Fruit fly (Drosophila melanogaster): Measurements from ENCODE around the gene ssx.
A peak's percentile ranks its signal among the peaks of the same experiment; 100 is the strongest.

ssx gene

dm6 chrX:1380350-1381060 is 10.1 kb downstream of the ssx start, which contains the start of the genes CG3719 and CG32813 (continued):
- TF ChIP-seq MESR4 (GFP tag; optimal IDR thresholded peaks at IDR 0.05) = no peak
- peak; percentile 72 to 74 for TF ChIP-seq Trl (optimal IDR thresholded peaks at IDR 0.05)
- TF ChIP-seq Trl (GFP tag; optimal IDR thresholded peaks at IDR 0.05) = peak; percentile 10
- TF ChIP-seq CG9609 (GFP tag; optimal IDR thresholded peaks at IDR 0.05) = peak; percentile 23
- no peak for TF ChIP-seq CG33557 (GFP tag; optimal IDR thresholded peaks at IDR 0.05)
- TF ChIP-seq Pdp1 (GFP tag; optimal IDR thresholded peaks at IDR 0.05) = peak; percentile 15 to 19
- no peak for TF ChIP-seq tap (tag; optimal IDR thresholded peaks at IDR 0.05)
- no peak for TF ChIP-seq hth (optimal IDR thresholded peaks at IDR 0.05)
- TF ChIP-seq CG7556 (GFP tag; optimal IDR thresholded peaks at IDR 0.05) = peak; percentile 30
- TF ChIP-seq CG2120 (GFP tag; optimal IDR thresholded peaks at IDR 0.05) = peak; percentile 72
- peak; percentile 23 to 44 for TF ChIP-seq dpn (GFP tag; optimal IDR thresholded peaks at IDR 0.05)
- peak; percentile 32 for TF ChIP-seq YL-1 (GFP tag; optimal IDR thresholded peaks at IDR 0.05)
- peak; percentile 30 for TF ChIP-seq CG33213 (GFP tag; optimal IDR thresholded peaks at IDR 0.05)
- TF ChIP-seq HmgZ (tag; optimal IDR thresholded peaks at IDR 0.05) = peak; percentile 68
- TF ChIP-seq Xbp1 (GFP tag; optimal IDR thresholded peaks at IDR 0.05) = peak; percentile 49
- peak; percentile 32 for TF ChIP-seq CHES-1-like (GFP tag; optimal IDR thresholded peaks at IDR 0.05)
- TF ChIP-seq vvl (GFP tag; IDR thresholded peaks at IDR 0.05) = 0 out of 2 replicates have a peak, but pooled peaks have one; percentile 23
- TF ChIP-seq CG10267 (tag; optimal IDR thresholded peaks at IDR 0.05) = peak; percentile 92
- 0 out of 2 replicates have a peak, but pooled peaks have one; percentile 8 for TF ChIP-seq E2f1 (GFP tag; IDR thresholded peaks at IDR 0.05)
- peak; percentile 36 for TF ChIP-seq Antp (GFP tag; optimal IDR thresholded peaks at IDR 0.05)
- TF ChIP-seq CG1603 (tag; optimal IDR thresholded peaks at IDR 0.05) = peak; percentile 72
- peak; percentile 49 for TF ChIP-seq CG7786 (GFP tag; optimal IDR thresholded peaks at IDR 0.05)
- TF ChIP-seq row (GFP tag; IDR thresholded peaks at IDR 0.05) = peak; percentile 53
- peak; percentile 60 for TF ChIP-seq stwl (tag; optimal IDR thresholded peaks at IDR 0.05)
- no peak for TF ChIP-seq CG3407 (GFP tag; optimal IDR thresholded peaks at IDR 0.05)
- TF ChIP-seq CG17829 (tag; optimal IDR thresholded peaks at IDR 0.05) = peak; percentile 22
- peak; percentile 29; the same call in 1 of the 2 replicates for TF ChIP-seq inv (GFP tag; IDR thresholded peaks at IDR 0.05; ENCODE audit: partially characterized antibody)
- TF ChIP-seq amos (GFP tag; IDR thresholded peaks at IDR 0.05; ENCODE audit: partially characterized antibody) = peak; percentile 38; the same call in 1 of the 2 replicates
- peak; percentile 18 for TF ChIP-seq grau (tag; optimal IDR thresholded peaks at IDR 0.05)
- no peak for TF ChIP-seq CG8388 (GFP tag; optimal IDR thresholded peaks at IDR 0.05)
- TF ChIP-seq jumu (GFP tag; optimal IDR thresholded peaks at IDR 0.05) = peak; percentile 61
- TF ChIP-seq Myb (GFP tag; optimal IDR thresholded peaks at IDR 0.05) = peak; percentile 64
- TF ChIP-seq Drgx (GFP tag; IDR thresholded peaks at IDR 0.05) = 0 out of 2 replicates have a peak, but pooled peaks have one; percentile 8
- peak; percentile 4 for TF ChIP-seq CG15696 (tag; optimal IDR thresholded peaks at IDR 0.05)
- no peak for TF ChIP-seq sim (GFP tag; IDR thresholded peaks at IDR 0.05)
- TF ChIP-seq CG15514 (GFP tag; optimal IDR thresholded peaks at IDR 0.05) = peak; percentile 97
- peak; percentile 41; the same call in 1 of the 2 replicates for TF ChIP-seq Dref (GFP tag; IDR thresholded peaks at IDR 0.05)
- peak; percentile 51 for TF ChIP-seq zfh2 (GFP tag; optimal IDR thresholded peaks at IDR 0.05)
- peak; percentile 31; the same call in 1 of the 2 replicates for TF ChIP-seq Xrp1 (GFP tag; IDR thresholded peaks at IDR 0.05)
- TF ChIP-seq Meics (GFP tag; optimal IDR thresholded peaks at IDR 0.05) = peak; percentile 24
- 0 out of 2 replicates have a peak, but pooled peaks have one; percentile 5 for TF ChIP-seq Atf6 (GFP tag; IDR thresholded peaks at IDR 0.05)
- TF ChIP-seq Ptx1 (GFP tag; IDR thresholded peaks at IDR 0.05) = 0 out of 2 replicates have a peak, but pooled peaks have one; percentile 9
- peak; percentile 6 for TF ChIP-seq bcd (GFP tag; optimal IDR thresholded peaks at IDR 0.05)
- peak; percentile 19 for TF ChIP-seq CG4424 (GFP tag; optimal IDR thresholded peaks at IDR 0.05)
- peak; percentile 95 for TF ChIP-seq Ets65A (GFP tag)
- peak; percentile 40 for TF ChIP-seq HLH54F (GFP tag; optimal IDR thresholded peaks at IDR 0.05)
- TF ChIP-seq emc (GFP tag; optimal IDR thresholded peaks at IDR 0.05) = no peak

Measured in whole organism, embryonic.